Fruit fly (Drosophila melanogaster) whole organism, embryonic: ENCODE measurements around the gene Oseg1.

Experiments
- Bdp1 ChIP-seq: fragments of 200-800 bp; sonication (Bioruptor generic); optimal IDR thresholded peaks from 3 replicates; lab custom pipeline; 2016; ENCODE audit warnings: missing biosample characterization, missing genetic modification characterization
- BtbVII ChIP-seq: fragments of 200-800 bp; sonication (Bioruptor generic); optimal IDR thresholded peaks from 3 replicates; lab custom pipeline; 2017; ENCODE audit warnings: missing biosample characterization, mild to moderate bottlenecking, missing genetic modification characterization
- CG13287 ChIP-seq: fragments of 200-800 bp; sonication (Bioruptor generic); IDR thresholded peaks from 2 replicates; pipeline ENCODE4 v1.3.6; 2022; ENCODE audit warnings: missing biosample characterization, missing genetic modification characterization; ENCODE audit not compliant: partially characterized antibody
- CG14050 ChIP-seq: fragments of 200-800 bp; sonication (Bioruptor generic); IDR thresholded peaks from 3 replicates; pipeline ENCODE4 v1.3.6; 2022; ENCODE audit warnings: missing biosample characterization, missing genetic modification characterization
- CG14441 ChIP-seq: fragments of 200-800 bp; sonication (Bioruptor generic); IDR thresholded peaks from 2 replicates; pipeline ENCODE4 v1.3.6; 2022; ENCODE audit warnings: missing biosample characterization, missing genetic modification characterization
- CG15269 ChIP-seq: fragments of 200-800 bp; sonication (Bioruptor generic); optimal IDR thresholded peaks from 2 replicates; lab custom pipeline; 2018; ENCODE audit warnings: missing biosample characterization, mild to moderate bottlenecking, missing genetic modification characterization, moderate library complexity
- CG32772 ChIP-seq: fragments of 200-800 bp; sonication (Bioruptor generic); IDR thresholded peaks from 2 replicates; pipeline ENCODE4 v1.3.6; 2022; ENCODE audit warnings: missing biosample characterization, missing genetic modification characterization
- CG4360 ChIP-seq: fragments of 200-800 bp; sonication (Bioruptor generic); IDR thresholded peaks from 2 replicates; pipeline ENCODE4 v1.3.6; 2022; ENCODE audit warnings: missing biosample characterization, missing genetic modification characterization
- CG6689 ChIP-seq: fragments of 200-800 bp; sonication (Bioruptor generic); IDR thresholded peaks from 2 replicates; pipeline ENCODE4 v1.3.6; 2022; ENCODE audit warnings: missing biosample characterization, missing genetic modification characterization
- CG7963 ChIP-seq: fragments of 200-800 bp; sonication (Bioruptor generic); IDR thresholded peaks from 3 replicates; pipeline ENCODE4 v1.3.6; 2022; ENCODE audit warnings: missing biosample characterization, missing genetic modification characterization; ENCODE audit not compliant: partially characterized antibody
- CG8359 ChIP-seq: fragments of 200-800 bp; sonication (Bioruptor generic); optimal IDR thresholded peaks from 2 replicates; lab custom pipeline; 2017; ENCODE audit warnings: missing biosample characterization, mild to moderate bottlenecking, missing genetic modification characterization, borderline replicate concordance
- CG8765 ChIP-seq: fragments of 200-800 bp; sonication (Bioruptor generic); IDR thresholded peaks from 2 replicates; pipeline ENCODE4 v1.3.6; 2022; ENCODE audit warnings: missing biosample characterization, missing genetic modification characterization
- CG8924 ChIP-seq: fragments of 200-800 bp; optimal IDR thresholded peaks from 3 replicates; lab custom pipeline; 2019; ENCODE audit warnings: missing biosample characterization, mild to moderate bottlenecking, missing genetic modification characterization, moderate library complexity
- Dbx ChIP-seq: fragments of 200-800 bp; sonication (Bioruptor generic); IDR thresholded peaks from 3 replicates; pipeline ENCODE4 v1.3.6; 2022; ENCODE audit warnings: missing biosample characterization, missing genetic modification characterization
- ERR ChIP-seq: fragments of 200-800 bp; sonication (Bioruptor generic); optimal IDR thresholded peaks from 2 replicates; lab custom pipeline; 2016; ENCODE audit warnings: missing biosample characterization, missing genetic modification characterization
- Elba2 ChIP-seq: fragments of 200-800 bp; sonication (Bioruptor generic); optimal IDR thresholded peaks from 3 replicates; lab custom pipeline; 2016; ENCODE audit warnings: missing biosample characterization, missing genetic modification characterization
- HLH4C ChIP-seq: fragments of 200-800 bp; sonication (Bioruptor generic); IDR thresholded peaks from 3 replicates; pipeline ENCODE4 v1.3.6; 2022; ENCODE audit warnings: missing biosample characterization, missing genetic modification characterization; ENCODE audit not compliant: partially characterized antibody
- NFAT ChIP-seq: fragments of 200-800 bp; sonication (Bioruptor generic); IDR thresholded peaks from 2 replicates; pipeline ENCODE4 v1.3.6; 2022; ENCODE audit warnings: missing biosample characterization, missing genetic modification characterization
- Nf-YC ChIP-seq: fragments of 200-800 bp; optimal IDR thresholded peaks from 3 replicates; lab custom pipeline; 2019; ENCODE audit warnings: missing biosample characterization, mild to moderate bottlenecking, missing genetic modification characterization, moderate library complexity
- Poxn ChIP-seq: fragments of 200-800 bp; sonication (Bioruptor generic); IDR thresholded peaks from 2 replicates; pipeline ENCODE4 v1.3.6; 2022; ENCODE audit warnings: missing biosample characterization, missing genetic modification characterization
- Ravus ChIP-seq: fragments of 200-800 bp; sonication (Bioruptor generic); IDR thresholded peaks from 2 replicates; pipeline ENCODE4 v1.3.6; 2022; ENCODE audit warnings: missing biosample characterization, missing genetic modification characterization
- Xbp1 ChIP-seq: fragments of 200-800 bp; sonication (Bioruptor generic); optimal IDR thresholded peaks from 3 replicates; lab custom pipeline; 2016; ENCODE audit warnings: missing biosample characterization, mild to moderate bottlenecking, missing genetic modification characterization
- ato ChIP-seq: fragments of 200-800 bp; sonication (Bioruptor generic); IDR thresholded peaks from 2 replicates; pipeline ENCODE4 v1.3.6; 2022; ENCODE audit warnings: missing biosample characterization, missing genetic modification characterization; ENCODE audit not compliant: partially characterized antibody
- cad ChIP-seq: fragments of >200 bp; optimal IDR thresholded peaks from 2 replicates; lab custom pipeline; 2017; ENCODE audit warnings: missing biosample characterization, missing genetic modification characterization
- cas ChIP-seq: fragments of 200-800 bp; sonication (Bioruptor generic); IDR thresholded peaks from 2 replicates; pipeline ENCODE4 v1.3.6; 2022; ENCODE audit warnings: missing biosample characterization, missing genetic modification characterization
- chm ChIP-seq: fragments of 200-800 bp; sonication (Bioruptor generic); IDR thresholded peaks from 2 replicates; pipeline ENCODE4 v1.3.6; 2022; ENCODE audit warnings: missing biosample characterization, missing genetic modification characterization
- crc ChIP-seq: fragments of 200-800 bp; sonication (Bioruptor generic); optimal IDR thresholded peaks from 2 replicates; lab custom pipeline; 2016; ENCODE audit warnings: missing biosample characterization, missing genetic modification characterization
- esg ChIP-seq: fragments of 200-800 bp; sonication (Bioruptor generic); conservative IDR thresholded peaks from 2 replicates; pipeline ENCODE4 v1.3.6; 2022; ENCODE audit warnings: missing biosample characterization, missing genetic modification characterization
- eve ChIP-seq, 2 experiments: fragments of >200 bp; optimal IDR thresholded peaks; 2 replicates each; lab custom pipeline; 2017; ENCODE audit warnings: missing biosample characterization in 2 of 2, missing genetic modification characterization in 2 of 2
- fd96Cb ChIP-seq: fragments of 200-800 bp; sonication (Bioruptor generic); optimal IDR thresholded peaks from 2 replicates; lab custom pipeline; 2018; ENCODE audit warnings: missing biosample characterization, mild to moderate bottlenecking, missing genetic modification characterization, moderate library complexity
- fu2 ChIP-seq: fragments of 200-800 bp; sonication (Bioruptor generic); optimal IDR thresholded peaks from 2 replicates; lab custom pipeline; 2016; ENCODE audit warnings: missing biosample characterization, missing genetic modification characterization
- gcm ChIP-seq: fragments of 200-800 bp; sonication (Bioruptor generic); optimal IDR thresholded peaks from 2 replicates; lab custom pipeline; 2019; ENCODE audit warnings: missing biosample characterization, mild to moderate bottlenecking, missing genetic modification characterization, moderate library complexity
- gem ChIP-seq: fragments of 200-800 bp; sonication (Bioruptor generic); optimal IDR thresholded peaks from 2 replicates; lab custom pipeline; 2019; ENCODE audit warnings: missing biosample characterization, mild to moderate bottlenecking, missing genetic modification characterization, moderate library complexity
- grau ChIP-seq: fragments of 200-800 bp; optimal IDR thresholded peaks from 3 replicates; lab custom pipeline; 2019; ENCODE audit warnings: missing biosample characterization, mild to moderate bottlenecking, missing genetic modification characterization, moderate library complexity
- grn ChIP-seq: fragments of 200-800 bp; sonication (Bioruptor generic); optimal IDR thresholded peaks from 3 replicates; lab custom pipeline; 2017; ENCODE audit warnings: missing biosample characterization, missing genetic modification characterization
- hb ChIP-seq: fragments of 200-800 bp; sonication (Bioruptor generic); IDR thresholded peaks from 3 replicates; pipeline ENCODE4 v1.3.6; 2022; ENCODE audit warnings: missing biosample characterization, missing genetic modification characterization; ENCODE audit not compliant: partially characterized antibody
- hbn ChIP-seq: fragments of 200-800 bp; sonication (Bioruptor generic); IDR thresholded peaks from 2 replicates; pipeline ENCODE4 v1.3.6; 2022; ENCODE audit warnings: missing biosample characterization, missing genetic modification characterization; ENCODE audit not compliant: partially characterized antibody
- lbe ChIP-seq: fragments of 200-800 bp; sonication (Bioruptor generic); optimal IDR thresholded peaks from 2 replicates; lab custom pipeline; 2016; ENCODE audit warnings: missing biosample characterization, mild to moderate bottlenecking, missing genetic modification characterization
- lilli ChIP-seq: fragments of 200-800 bp; sonication (Bioruptor generic); optimal IDR thresholded peaks from 3 replicates; lab custom pipeline; 2016; ENCODE audit warnings: missing biosample characterization, missing genetic modification characterization
- p53 ChIP-seq: fragments of 200-800 bp; sonication (Bioruptor generic); optimal IDR thresholded peaks from 2 replicates; lab custom pipeline; 2016; ENCODE audit warnings: missing biosample characterization, missing genetic modification characterization
- pros ChIP-seq: fragments of 200-800 bp; sonication (Bioruptor generic); optimal IDR thresholded peaks from 3 replicates; lab custom pipeline; 2019; ENCODE audit warnings: missing biosample characterization, mild to moderate bottlenecking, missing genetic modification characterization, moderate library complexity
- sc ChIP-seq, 3 experiments: fragments of >200 bp in 2 of 3; fragments of 200-800 bp in 1 of 3; sonication (Bioruptor generic) in 1 of 3; optimal IDR thresholded peaks; 2 replicates in 2 of 3; 3 replicates in 1 of 3; lab custom pipeline; 2017; ENCODE audit warnings: mild to moderate bottlenecking in 1 of 3, missing biosample characterization in 1 of 3, missing genetic modification characterization in 1 of 3, missing genetic modification reagents in 1 of 3
- schlank ChIP-seq: fragments of 200-800 bp; sonication (Bioruptor generic); optimal IDR thresholded peaks from 2 replicates; lab custom pipeline; 2018; ENCODE audit warnings: missing biosample characterization, mild to moderate bottlenecking, missing genetic modification characterization
- sd ChIP-seq: fragments of 200-800 bp; sonication (Bioruptor generic); optimal IDR thresholded peaks from 3 replicates; lab custom pipeline; 2018; ENCODE audit warnings: missing biosample characterization, mild to moderate bottlenecking, missing genetic modification characterization, moderate library complexity
- shn ChIP-seq: fragments of 200-800 bp; sonication (Bioruptor generic); optimal IDR thresholded peaks from 3 replicates; lab custom pipeline; 2016; ENCODE audit warnings: missing biosample characterization, missing genetic modification characterization
- sug ChIP-seq: fragments of 200-800 bp; optimal IDR thresholded peaks from 2 replicates; lab custom pipeline; 2019; ENCODE audit warnings: missing biosample characterization, mild to moderate bottlenecking, missing genetic modification characterization, moderate library complexity
- tio ChIP-seq: fragments of 200-800 bp; sonication (Bioruptor generic); optimal IDR thresholded peaks from 2 replicates; lab custom pipeline; 2017; ENCODE audit warnings: missing biosample characterization, missing genetic modification characterization, inconsistent platforms
- trh ChIP-seq: fragments of 200-800 bp; sonication (Bioruptor generic); optimal IDR thresholded peaks from 2 replicates; lab custom pipeline; 2016; ENCODE audit warnings: missing biosample characterization, missing genetic modification characterization

The Oseg1 gene

dm6 chr3L:8441745-8442575, 29.3 kb upstream of the Oseg1 start, which contains the start of gene Unr (continued):
- TF ChIP-seq CG8359 (GFP tag; lab: Kevin White, UChicago) (peak; percentile 17), grau (tag; lab: Kevin White, UChicago) (peak; percentile 74), cad (GFP tag; lab: Kevin White, UChicago) (no peak), fu2 (peak; percentile 76), sug (tag; lab: Kevin White, UChicago) (peak; percentile 70), CG13287 (GFP tag; lab: Robert Waterston, UW) (peak; percentile 38; the same call in 1 of the 2 replicates), CG15269 (peak; percentile 79), CG7963 (GFP tag; lab: Robert Waterston, UW) (no peak), ato (GFP tag; lab: Robert Waterston, UW) (no peak), hbn (GFP tag; lab: Robert Waterston, UW) (no peak), eve (GFP tag; optimal IDR thresholded peaks at IDR 0.05; lab: Kevin White, UChicago) (no peak), CG8924 (tag; lab: Kevin White, UChicago) (peak; percentile 70), cas (peak; percentile 61; the same call in 1 of the 2 replicates), sd (tag; lab: Kevin White, UChicago) (peak; percentile 38), HLH4C (GFP tag; lab: Robert Waterston, UW) (no peak), Ravus (peak; percentile 19), hb (GFP tag; lab: Robert Waterston, UW) (no peak), shn (GFP tag; lab: Kevin White, UChicago) (peak; percentile 85), Xbp1 (GFP tag; lab: Kevin White, UChicago) (peak; percentile 87), crc (peak; percentile 62), Bdp1 (GFP tag; lab: Kevin White, UChicago) (peak; percentile 60), CG8765 (GFP tag; lab: Robert Waterston, UW) (peak; percentile 52; the same call in 1 of the 2 replicates), esg (GFP tag; lab: Robert Waterston, UW) (peak; percentile 56), sc (optimal IDR thresholded peaks at IDR 0.05; lab: Kevin White, UChicago) (no peak), sc (GFP tag; optimal IDR thresholded peaks at IDR 0.05; lab: Kevin White, UChicago) (peak; percentile 22), gem (peak; percentile 83), lilli (GFP tag; lab: Kevin White, UChicago) (peak; percentile 88), fd96Cb (tag; lab: Kevin White, UChicago) (peak; percentile 43), Nf-YC (tag; lab: Kevin White, UChicago) (peak; percentile 60), Poxn (GFP tag; lab: Robert Waterston, UW) (no peak), p53 (GFP tag; lab: Kevin White, UChicago) (peak; percentile 22), CG4360 (GFP tag; lab: Robert Waterston, UW) (peak; percentile 64), BtbVII (GFP tag; lab: Kevin White, UChicago) (peak; percentile 35), ERR (GFP tag; lab: Kevin White, UChicago) (peak; percentile 70), trh (GFP tag; lab: Kevin White, UChicago) (peak; percentile 63), gcm (GFP tag; lab: Kevin White, UChicago) (peak; percentile 70), lbe (GFP tag; lab: Kevin White, UChicago) (peak; percentile 64), grn (GFP tag; lab: Kevin White, UChicago) (peak; percentile 21), Dbx (GFP tag; lab: Robert Waterston, UW) (peak; percentile 83; the same call in 2 of the 3 replicates), Elba2 (GFP tag; lab: Kevin White, UChicago) (peak; percentile 96), CG14441 (GFP tag; lab: Robert Waterston, UW) (peak; percentile 73), CG6689 (GFP tag; lab: Robert Waterston, UW) (peak; percentile 74), chm (GFP tag; lab: Robert Waterston, UW) (peak; percentile 88), NFAT (peak; percentile 94; the same call in 1 of the 2 replicates), CG32772 (no peak; the same call in 1 of the 2 replicates), schlank (peak; percentile 71), pros (GFP tag; lab: Kevin White, UChicago) (no peak), CG14050 (GFP tag; lab: Robert Waterston, UW) (peak; percentile 51; the same call in 2 of the 3 replicates), tio (GFP tag; lab: Kevin White, UChicago) (peak; percentile 58)
